Worm (Caenorhabditis elegans) whole organism, L4 larva: ENCODE data around the gene C45H4.13.

Experiments used
- D1046.2 ChIP-seq: fragments of 200-800 bp; sonication (Bioruptor generic); IDR thresholded peaks from 2 replicates; pipeline ENCODE4 v1.3.6; 2022; ENCODE audit warnings: missing genetic modification characterization, missing compliant biosample characterization
- F10B5.3 ChIP-seq: sonication (generic microtip); optimal IDR thresholded peaks from 2 replicates; lab custom pipeline; 2016; ENCODE audit warnings: mild to moderate bottlenecking, missing genetic modification characterization, missing compliant biosample characterization
- F37D6.2 ChIP-seq: sonication (generic microtip); optimal IDR thresholded peaks from 2 replicates; lab custom pipeline; 2016; ENCODE audit warnings: mild to moderate bottlenecking, missing genetic modification characterization, missing compliant biosample characterization
- T26A8.4 ChIP-seq: fragments of 200-800 bp; sonication (Bioruptor generic); IDR thresholded peaks from 2 replicates; pipeline ENCODE4 v1.3.6; 2022; ENCODE audit warnings: missing genetic modification characterization, missing compliant biosample characterization
- Y48G9A.11 ChIP-seq: fragments of 200-800 bp; sonication (Bioruptor generic); IDR thresholded peaks from 2 replicates; pipeline ENCODE4 v1.3.6; 2022; ENCODE audit warnings: missing genetic modification reagents, missing genetic modification characterization, missing compliant biosample characterization
- Y75B8A.6 ChIP-seq: fragments of 200-800 bp; sonication (Bioruptor generic); IDR thresholded peaks from 2 replicates; pipeline ENCODE4 v1.3.6; 2022; ENCODE audit warnings: missing genetic modification reagents, missing genetic modification characterization, missing compliant biosample characterization
- aha-1 ChIP-seq: fragments of 150-350 bp; peaks from one replicate; lab custom pipeline; 2014; ENCODE audit warnings: missing biosample characterization, missing genetic modification characterization
- daf-16 ChIP-seq, 3 experiments: sonication (generic microtip); optimal IDR thresholded peaks; 2 replicates each; lab custom pipeline; 2016 to 2017; ENCODE audit warnings: missing genetic modification characterization in 3 of 3, missing genetic modification reagents in 3 of 3, mild to moderate bottlenecking in 2 of 3, missing compliant biosample characterization in 2 of 3, missing biosample characterization in 1 of 3, moderate library complexity in 1 of 3
- daf-19 ChIP-seq: fragments of 200-800 bp; sonication (Bioruptor generic); conservative IDR thresholded peaks from 2 replicates; pipeline ENCODE4 v1.3.6; 2022; ENCODE audit warnings: missing genetic modification characterization, missing compliant biosample characterization
- daf-8 ChIP-seq: fragments of 200-800 bp; sonication (Bioruptor generic); IDR thresholded peaks from 2 replicates; pipeline ENCODE4 v1.3.6; 2022; ENCODE audit warnings: missing genetic modification characterization, missing compliant biosample characterization
- dmd-6 ChIP-seq: fragments of 200-800 bp; sonication (Bioruptor generic); IDR thresholded peaks from 2 replicates; pipeline ENCODE4 v1.3.6; 2022; ENCODE audit warnings: missing genetic modification reagents, missing genetic modification characterization, missing compliant biosample characterization
- dmd-8 ChIP-seq: fragments of 200-800 bp; sonication (Bioruptor generic); IDR thresholded peaks from 2 replicates; pipeline ENCODE4 v1.3.6; 2022; ENCODE audit warnings: missing genetic modification characterization, missing compliant biosample characterization
- egl-43 ChIP-seq: fragments of 200-800 bp; sonication (Bioruptor generic); IDR thresholded peaks from 2 replicates; pipeline ENCODE4 v1.3.6; 2022; ENCODE audit warnings: missing genetic modification reagents, missing genetic modification characterization, missing compliant biosample characterization
- hlh-30 ChIP-seq: sonication (generic microtip); optimal IDR thresholded peaks from 2 replicates; lab custom pipeline; 2017; ENCODE audit warnings: antibody characterized with exemption, mild to moderate bottlenecking, missing genetic modification characterization, missing compliant biosample characterization; ENCODE audit not compliant: insufficient read depth
- lin-1 ChIP-seq: fragments of 200-800 bp; sonication (Bioruptor generic); IDR thresholded peaks from 2 replicates; pipeline ENCODE4 v1.3.6; 2022; ENCODE audit warnings: missing genetic modification reagents, missing genetic modification characterization, missing compliant biosample characterization
- lin-29 ChIP-seq: fragments of 200-800 bp; sonication (Bioruptor generic); IDR thresholded peaks from 2 replicates; pipeline ENCODE4 v1.3.6; 2022; ENCODE audit warnings: missing genetic modification reagents, missing genetic modification characterization, missing compliant biosample characterization
- lin-38 ChIP-seq: fragments of 200-800 bp; sonication (Bioruptor generic); IDR thresholded peaks from 2 replicates; pipeline ENCODE4 v1.3.6; 2022; ENCODE audit warnings: missing genetic modification reagents, missing genetic modification characterization, missing compliant biosample characterization
- lin-39 ChIP-seq: fragments of 150-350 bp; optimal IDR thresholded peaks from 2 replicates; lab custom pipeline; 2014; ENCODE audit warnings: missing biosample characterization, missing genetic modification reagents, missing genetic modification characterization
- mdl-1 ChIP-seq, 2 experiments: fragments of 150-350 bp in 1 of 2; sonication (generic microtip) in 1 of 2; optimal IDR thresholded peaks; 2 replicates each; lab custom pipeline; 2014 to 2017; ENCODE audit warnings: missing biosample characterization in 2 of 2, missing genetic modification characterization in 2 of 2
- mdt-29 ChIP-seq: fragments of 200-800 bp; sonication (Bioruptor generic); IDR thresholded peaks from 2 replicates; pipeline ENCODE4 v1.3.6; 2022; ENCODE audit warnings: missing genetic modification reagents, missing genetic modification characterization, missing compliant biosample characterization
- nhr-10 ChIP-seq: fragments of 150-350 bp; optimal IDR thresholded peaks from 2 replicates; lab custom pipeline; 2014; ENCODE audit warnings: missing biosample characterization, missing genetic modification characterization
- nhr-102 ChIP-seq: sonication (generic microtip); optimal IDR thresholded peaks from 2 replicates; lab custom pipeline; 2016; ENCODE audit warnings: mild to moderate bottlenecking, missing genetic modification characterization, moderate library complexity, missing compliant biosample characterization
- nhr-11 ChIP-seq: fragments of 150-350 bp; optimal IDR thresholded peaks from 2 replicates; lab custom pipeline; 2014; ENCODE audit warnings: missing biosample characterization, missing genetic modification characterization
- nhr-237 ChIP-seq: sonication (generic microtip); optimal IDR thresholded peaks from 2 replicates; lab custom pipeline; 2017; ENCODE audit warnings: missing biosample characterization, missing genetic modification characterization
- nhr-28 ChIP-seq: fragments of 150-350 bp; optimal IDR thresholded peaks from 2 replicates; lab custom pipeline; 2014; ENCODE audit warnings: missing biosample characterization, missing genetic modification characterization
- nhr-42 ChIP-seq: fragments of 200-800 bp; sonication (Bioruptor generic); IDR thresholded peaks from 2 replicates; pipeline ENCODE4 v1.3.6; 2022; ENCODE audit warnings: missing genetic modification characterization, missing compliant biosample characterization
- nhr-48 ChIP-seq: sonication (generic microtip); optimal IDR thresholded peaks from 2 replicates; lab custom pipeline; 2016; ENCODE audit warnings: mild to moderate bottlenecking, missing genetic modification characterization, missing compliant biosample characterization
- php-3 ChIP-seq: fragments of 200-800 bp; sonication (Bioruptor generic); IDR thresholded peaks from 2 replicates; pipeline ENCODE4 v1.3.6; 2022; ENCODE audit warnings: missing genetic modification reagents, missing genetic modification characterization, missing compliant biosample characterization
- set-16 ChIP-seq: fragments of 200-800 bp; sonication (Bioruptor generic); IDR thresholded peaks from 2 replicates; pipeline ENCODE4 v1.3.6; 2022; ENCODE audit warnings: missing genetic modification reagents, missing genetic modification characterization, missing compliant biosample characterization
- unc-130 ChIP-seq: sonication (generic microtip); optimal IDR thresholded peaks from 2 replicates; lab custom pipeline; 2016; ENCODE audit warnings: missing genetic modification reagents, missing genetic modification characterization, missing compliant biosample characterization
- zfp-2 ChIP-seq: sonication (generic microtip); optimal IDR thresholded peaks from 2 replicates; lab custom pipeline; 2016; ENCODE audit warnings: mild to moderate bottlenecking, missing genetic modification characterization, missing compliant biosample characterization
- zfp-3 ChIP-seq: fragments of 200-800 bp; sonication (Bioruptor generic); conservative IDR thresholded peaks from 2 replicates; pipeline ENCODE4 v1.3.6; 2022; ENCODE audit warnings: missing genetic modification reagents, missing genetic modification characterization, missing compliant biosample characterization

C45H4.13 gene

DNA sequence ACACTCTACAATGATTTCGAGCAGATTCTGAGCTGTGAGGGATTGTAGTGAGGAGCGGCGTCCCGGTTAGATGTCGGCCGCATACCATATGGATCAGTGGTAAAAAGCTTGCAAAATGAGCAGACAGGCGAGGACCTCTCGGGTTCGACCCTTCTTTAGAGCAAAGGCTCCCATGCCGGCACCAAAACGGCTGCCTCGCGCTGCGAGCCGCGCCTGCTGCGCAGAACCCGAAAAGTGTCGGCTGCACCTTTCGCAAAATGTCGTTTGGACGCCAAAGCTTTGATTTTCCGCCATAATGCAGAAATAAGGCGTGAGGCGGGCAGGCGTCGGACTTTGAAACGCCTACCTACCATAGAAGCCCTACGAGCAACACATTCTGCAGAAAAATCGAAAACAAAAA lies 39.6 kb upstream of the C45H4.13 start:
- TF ChIP-seq Y48G9A.11 (GFP tag; lab: Robert Waterston, UW) (peak; percentile 71; the same call in 1 of the 2 replicates), egl-43 (peak; percentile 70), D1046.2 (GFP tag; lab: Robert Waterston, UW) (0 out of 2 replicates have a peak, but pooled peaks have one; percentile 41), set-16 (GFP tag; lab: Robert Waterston, UW) (peak; percentile 91), mdt-29 (no peak), lin-38 (GFP tag; lab: Robert Waterston, UW) (no peak), daf-8 (no peak)

DNA sequence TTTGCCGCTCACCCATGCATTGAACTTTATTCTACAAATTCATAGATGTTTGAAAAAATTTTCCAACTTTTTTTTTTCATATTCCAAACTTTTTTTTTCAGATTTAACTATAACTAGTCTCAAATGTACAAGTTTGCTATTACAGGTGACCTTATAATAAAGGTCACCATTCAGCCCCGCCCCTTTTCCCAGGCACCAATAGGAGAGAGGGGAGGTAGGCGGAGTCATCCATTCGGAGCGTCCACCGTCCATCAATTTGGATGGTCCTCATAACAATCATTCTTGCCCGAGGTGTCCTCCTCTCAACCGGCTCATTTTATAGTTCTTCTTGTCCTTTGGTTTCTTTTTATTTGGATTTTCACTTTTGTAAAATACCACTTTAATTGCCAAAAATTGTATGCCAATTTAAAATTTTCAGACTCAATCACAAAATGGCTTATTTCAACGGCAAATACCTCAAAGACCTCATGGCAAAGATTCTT lies 37.1 kb upstream of the C45H4.13 start, which contains the start of gene Y5H2B.3:
Gene Y5H2B.3 (plus strand): TSS at position 432 of the 482 bp plus-strand sequence.
- TF ChIP-seq Y75B8A.6: no peak
- no peak for TF ChIP-seq lin-1 (GFP tag; lab: Robert Waterston, UW)
- TF ChIP-seq nhr-237 (tag; lab: Kevin White, UChicago): no peak
- no peak for TF ChIP-seq F10B5.3 (tag; lab: Kevin White, UChicago)
- TF ChIP-seq nhr-11 (tag; lab: Kevin White, UChicago): no peak
- TF ChIP-seq aha-1 (tag; lab: Kevin White, UChicago): no peak
- no peak for TF ChIP-seq unc-130
- no peak for TF ChIP-seq lin-29 (GFP tag; lab: Robert Waterston, UW)
- no peak for TF ChIP-seq nhr-42 (GFP tag; lab: Robert Waterston, UW)
- no peak for TF ChIP-seq zfp-3 (GFP tag; lab: Robert Waterston, UW)
- TF ChIP-seq daf-19 (GFP tag; lab: Robert Waterston, UW): no peak
- TF ChIP-seq mdl-1 (tag; optimal IDR thresholded peaks at IDR 0.05; lab: Kevin White, UChicago): no peak
- no peak for TF ChIP-seq lin-39
- TF ChIP-seq hlh-30 (tag; lab: Kevin White, UChicago): no peak
- TF ChIP-seq, all 104 proteins: peak for 0

- no peak for TF ChIP-seq T26A8.4 (GFP tag; lab: Robert Waterston, UW)
- no peak for TF ChIP-seq nhr-102 (tag; lab: Kevin White, UChicago)
- no peak for TF ChIP-seq dmd-8 (GFP tag; lab: Robert Waterston, UW)
- 0 out of 2 replicates have a peak, but pooled peaks have one; percentile 32 for TF ChIP-seq set-16 (GFP tag; lab: Robert Waterston, UW)
- TF ChIP-seq aha-1 (tag; lab: Kevin White, UChicago): peak; percentile 62
- TF ChIP-seq, all 104 proteins: peak for 2
These were observed 34.7 kb upstream of the C45H4.13 start for ce11 chrV:2185486-2185885.

DNA sequence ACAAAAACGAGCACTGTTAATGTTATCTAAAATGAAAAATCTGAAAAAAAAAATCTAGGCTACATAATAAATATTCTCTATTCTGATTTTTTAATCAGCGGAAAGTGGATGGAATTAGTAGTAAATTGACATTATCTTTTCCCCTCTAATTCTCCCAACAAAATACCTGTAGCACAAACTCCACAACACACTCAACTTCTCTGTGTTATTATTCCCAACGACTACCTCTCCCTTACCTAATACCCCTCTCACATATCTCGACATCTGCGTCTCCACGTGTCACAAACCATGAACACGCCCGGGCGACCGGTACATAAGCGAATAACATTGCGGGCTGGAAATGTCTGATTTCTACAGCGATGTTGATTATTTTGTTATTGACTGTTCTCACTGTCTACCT lies 32.4 kb upstream of the C45H4.13 start, which contains the start of gene cyp-33C2:
Gene cyp-33C2 (plus strand): TSS at position 327 of the 400 bp plus-strand sequence.
- TF ChIP-seq nhr-28: peak; percentile 93
- TF ChIP-seq daf-16 (GFP tag; optimal IDR thresholded peaks at IDR 0.05; lab: Kevin White, UChicago): no peak
- peak; percentile 25 for TF ChIP-seq daf-16 (tag; optimal IDR thresholded peaks at IDR 0.05; lab: Kevin White, UChicago)
- TF ChIP-seq php-3 (GFP tag; lab: Robert Waterston, UW): no peak
- peak; percentile 61 for TF ChIP-seq dmd-6 (GFP tag; lab: Robert Waterston, UW)

ce11 chrV:2181738-2182137 lies 31.0 kb upstream of the C45H4.13 start, which contains the start of gene srbc-16:
TSS of gene srbc-16 (plus strand) at chrV:2182038.
- TF ChIP-seq zfp-2 (no peak), nhr-48 (tag; lab: Kevin White, UChicago) (no peak), F37D6.2 (tag; lab: Kevin White, UChicago) (no peak), nhr-10 (tag; lab: Kevin White, UChicago) (no peak)
